Worm (Caenorhabditis elegans) whole organism, late embryonic: ENCODE results near the gene Y17D7B.4.

Source experiments
- F13H6.1 ChIP-seq: sonication (generic microtip); optimal IDR thresholded peaks from 2 replicates; lab custom pipeline; 2016; ENCODE audit warnings: missing genetic modification characterization, missing compliant biosample characterization
- T23F11.4 ChIP-seq: fragments of 200-800 bp; sonication (Bioruptor generic); optimal IDR thresholded peaks from 2 replicates; lab custom pipeline; 2018; ENCODE audit warnings: mild to moderate bottlenecking, missing genetic modification characterization, missing compliant biosample characterization
- ahr-1 ChIP-seq: sonication (generic microtip); optimal IDR thresholded peaks from 2 replicates; lab custom pipeline; 2016; ENCODE audit warnings: missing genetic modification characterization, missing compliant biosample characterization
- ceh-14 ChIP-seq: sonication (generic microtip); optimal IDR thresholded peaks from 2 replicates; lab custom pipeline; 2016; ENCODE audit warnings: missing genotype, missing genetic modification characterization, missing compliant biosample characterization
- ceh-18 ChIP-seq: sonication (generic microtip); optimal IDR thresholded peaks from 2 replicates; lab custom pipeline; 2016; ENCODE audit warnings: missing genetic modification characterization, missing compliant biosample characterization
- ceh-24 ChIP-seq: sonication (generic microtip); optimal IDR thresholded peaks from 2 replicates; lab custom pipeline; 2016; ENCODE audit warnings: mild to moderate bottlenecking, missing genetic modification characterization, missing compliant biosample characterization
- ceh-48 ChIP-seq: sonication (generic microtip); optimal IDR thresholded peaks from 2 replicates; lab custom pipeline; 2016; ENCODE audit warnings: missing genetic modification characterization, inconsistent platforms, missing compliant biosample characterization
- ceh-6 ChIP-seq: fragments of 200-800 bp; sonication (Bioruptor generic); optimal IDR thresholded peaks from 2 replicates; lab custom pipeline; 2018; ENCODE audit warnings: mild to moderate bottlenecking, missing genetic modification characterization, missing compliant biosample characterization
- ceh-9 ChIP-seq: sonication (generic microtip); optimal IDR thresholded peaks from 2 replicates; lab custom pipeline; 2016; ENCODE audit warnings: mild to moderate bottlenecking, missing genetic modification characterization, inconsistent platforms, missing compliant biosample characterization
- dve-1 ChIP-seq: sonication (generic microtip); optimal IDR thresholded peaks from 2 replicates; lab custom pipeline; 2017; ENCODE audit warnings: antibody characterized with exemption, mild to moderate bottlenecking, missing genetic modification characterization, missing compliant biosample characterization
- elt-2 ChIP-seq: sonication (generic microtip); optimal IDR thresholded peaks from 2 replicates; lab custom pipeline; 2016; ENCODE audit warnings: missing genetic modification reagents, missing genetic modification characterization, missing compliant biosample characterization
- elt-4 ChIP-seq: sonication (generic microtip); optimal IDR thresholded peaks from 2 replicates; lab custom pipeline; 2016; ENCODE audit warnings: missing genetic modification characterization, missing compliant biosample characterization
- ets-4 ChIP-seq: sonication (generic microtip); optimal IDR thresholded peaks from 2 replicates; lab custom pipeline; 2016; ENCODE audit warnings: missing genetic modification characterization, missing compliant biosample characterization
- hlh-6 ChIP-seq: sonication (generic microtip); optimal IDR thresholded peaks from 2 replicates; lab custom pipeline; 2016; ENCODE audit warnings: missing genotype, missing genetic modification characterization, missing compliant biosample characterization
- hlh-8 ChIP-seq: sonication (generic microtip); optimal IDR thresholded peaks from 2 replicates; lab custom pipeline; 2016; ENCODE audit warnings: missing genotype, missing genetic modification characterization, missing compliant biosample characterization
- lim-6 ChIP-seq: sonication (generic microtip); optimal IDR thresholded peaks from 2 replicates; lab custom pipeline; 2016; ENCODE audit warnings: missing genetic modification characterization, missing compliant biosample characterization
- madf-2 ChIP-seq: sonication (generic microtip); optimal IDR thresholded peaks from 2 replicates; lab custom pipeline; 2017; ENCODE audit warnings: missing genetic modification characterization, missing compliant biosample characterization
- mec-3 ChIP-seq: sonication (generic microtip); optimal IDR thresholded peaks from 2 replicates; lab custom pipeline; 2016; ENCODE audit warnings: borderline replicate concordance, missing genetic modification characterization, missing compliant biosample characterization
- nfya-1 ChIP-seq: sonication (generic microtip); optimal IDR thresholded peaks from 2 replicates; lab custom pipeline; 2017; ENCODE audit warnings: missing genetic modification characterization, mild to moderate bottlenecking, missing compliant biosample characterization, antibody characterized with exemption, moderate library complexity
- nhr-232 ChIP-seq: sonication (generic microtip); optimal IDR thresholded peaks from 2 replicates; lab custom pipeline; 2016; ENCODE audit warnings: missing genetic modification characterization, missing compliant biosample characterization
- npax-4 ChIP-seq: sonication (generic microtip); optimal IDR thresholded peaks from 2 replicates; lab custom pipeline; 2016; ENCODE audit warnings: missing genetic modification characterization, missing compliant biosample characterization
- odd-2 ChIP-seq: sonication (generic microtip); optimal IDR thresholded peaks from 2 replicates; lab custom pipeline; 2017; ENCODE audit warnings: antibody characterized with exemption, mild to moderate bottlenecking, missing genetic modification characterization, missing compliant biosample characterization
- pag-3 ChIP-seq: sonication (generic microtip); optimal IDR thresholded peaks from 2 replicates; lab custom pipeline; 2016; ENCODE audit warnings: missing compliant biosample characterization, missing genetic modification characterization, borderline replicate concordance
- pha-2 ChIP-seq: sonication (generic microtip); optimal IDR thresholded peaks from 2 replicates; lab custom pipeline; 2017; ENCODE audit warnings: mild to moderate bottlenecking, missing genetic modification characterization, missing compliant biosample characterization
- pha-4 ChIP-seq: fragments of 150-350 bp; optimal IDR thresholded peaks from 2 replicates; lab custom pipeline; 2018; ENCODE audit warnings: missing biosample characterization, missing genetic modification reagents, missing genetic modification characterization
- pros-1 ChIP-seq: fragments of 150-350 bp; optimal IDR thresholded peaks from 2 replicates; lab custom pipeline; 2014; ENCODE audit warnings: missing biosample characterization, missing genetic modification reagents, missing genetic modification characterization
- ref-2 ChIP-seq: sonication (generic microtip); optimal IDR thresholded peaks from 2 replicates; lab custom pipeline; 2016; ENCODE audit warnings: missing genetic modification characterization, missing compliant biosample characterization
- rnt-1 ChIP-seq: sonication (generic microtip); optimal IDR thresholded peaks from 2 replicates; lab custom pipeline; 2016; ENCODE audit warnings: missing genetic modification characterization, missing compliant biosample characterization
- sdc-2 ChIP-seq: sonication (generic microtip); optimal IDR thresholded peaks from 2 replicates; lab custom pipeline; 2016; ENCODE audit warnings: missing genotype, missing genetic modification characterization, missing compliant biosample characterization
- sox-2 ChIP-seq: fragments of 200-800 bp; sonication (Bioruptor generic); IDR thresholded peaks from 2 replicates; pipeline ENCODE4 v1.3.6; 2022; ENCODE audit warnings: missing genetic modification reagents, missing genetic modification characterization, missing compliant biosample characterization
- syd-9 ChIP-seq: sonication (generic microtip); optimal IDR thresholded peaks from 2 replicates; lab custom pipeline; 2016; ENCODE audit warnings: mild to moderate bottlenecking, missing genetic modification characterization, moderate library complexity, missing compliant biosample characterization
- tbx-2 ChIP-seq: sonication (generic microtip); optimal IDR thresholded peaks from 2 replicates; lab custom pipeline; 2016; ENCODE audit warnings: missing genetic modification characterization, missing compliant biosample characterization
- ttx-3 ChIP-seq: sonication (generic microtip); optimal IDR thresholded peaks from 2 replicates; lab custom pipeline; 2016; ENCODE audit warnings: missing genetic modification reagents, missing genetic modification characterization, missing compliant biosample characterization
- unc-42 ChIP-seq: sonication (generic microtip); optimal IDR thresholded peaks from 2 replicates; lab custom pipeline; 2016; ENCODE audit warnings: missing genotype, missing genetic modification characterization, missing compliant biosample characterization
- unc-55 ChIP-seq: sonication (generic microtip); optimal IDR thresholded peaks from 2 replicates; lab custom pipeline; 2017; ENCODE audit warnings: missing biosample characterization, missing genetic modification reagents, missing genetic modification characterization
- unc-86 ChIP-seq: sonication (generic microtip); optimal IDR thresholded peaks from 2 replicates; lab custom pipeline; 2016; ENCODE audit warnings: missing genetic modification characterization, missing compliant biosample characterization
- zip-5 ChIP-seq: sonication (generic microtip); optimal IDR thresholded peaks from 2 replicates; lab custom pipeline; 2016; ENCODE audit warnings: missing genetic modification characterization, missing compliant biosample characterization
- ztf-16 ChIP-seq: sonication (generic microtip); optimal IDR thresholded peaks from 2 replicates; lab custom pipeline; 2017; ENCODE audit warnings: missing genetic modification characterization, missing compliant biosample characterization

Y17D7B.4 gene

DNA sequence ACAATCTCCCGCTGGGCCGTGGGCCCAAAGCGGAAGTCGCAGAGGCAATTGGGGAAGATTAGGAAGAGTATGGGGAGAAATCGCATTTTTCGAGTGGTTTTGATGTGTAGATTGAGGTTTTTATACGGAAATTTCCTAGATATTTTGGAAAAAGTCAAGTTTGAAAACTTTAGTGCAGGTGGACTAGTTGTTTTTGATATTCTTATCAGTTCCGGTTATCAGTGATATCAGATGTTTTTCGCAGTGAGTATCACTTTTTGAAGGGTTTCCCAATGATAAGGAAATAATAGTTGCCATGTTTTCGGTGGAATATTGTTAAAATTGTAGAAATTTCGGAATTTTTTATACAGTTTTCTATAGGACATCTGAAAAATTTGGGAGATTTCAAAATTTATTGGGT lies 42.1 kb downstream of the Y17D7B.4 start, which contains the start of gene scl-20:
scl-20 (minus strand) TSS at position 101 of the 400 bp plus-strand sequence.
- TF ChIP-seq elt-2 (tag; lab: Kevin White, UChicago) (peak; percentile 80), dve-1 (tag; lab: Kevin White, UChicago) (no peak)

DNA sequence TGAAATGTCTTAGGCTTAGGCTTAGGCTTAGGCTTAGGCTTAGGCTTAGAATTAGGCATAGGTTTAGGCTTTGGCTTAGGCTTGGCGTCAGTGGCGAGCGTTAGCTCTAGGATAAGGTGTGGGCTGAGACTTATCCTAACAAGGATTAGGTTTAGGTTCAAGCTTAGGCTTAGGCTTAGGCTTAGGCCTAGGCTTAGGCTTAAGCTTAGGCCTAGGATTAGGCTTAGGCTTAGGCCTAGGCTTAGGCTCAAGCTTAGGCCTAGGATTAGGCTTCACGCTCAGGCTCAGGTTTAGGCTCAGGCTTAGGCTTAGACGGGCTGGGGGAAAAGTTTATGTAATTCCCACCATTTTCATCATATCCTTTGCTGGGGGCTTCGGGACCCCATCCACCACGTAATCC lies 42.5 kb downstream of the Y17D7B.4 start:
- TF ChIP-seq ttx-3 (tag; lab: Kevin White, UChicago) (no peak), dve-1 (tag; lab: Kevin White, UChicago) (peak; percentile 95), hlh-8 (tag; lab: Kevin White, UChicago) (no peak), T23F11.4 (no peak), zip-5 (tag; lab: Kevin White, UChicago) (no peak), syd-9 (tag; lab: Kevin White, UChicago) (no peak), mec-3 (peak; percentile 20), ceh-6 (GFP tag; lab: Kevin White, UChicago) (no peak), nhr-232 (no peak), hlh-6 (no peak), odd-2 (tag; lab: Kevin White, UChicago) (no peak), rnt-1 (no peak), pag-3 (tag; lab: Kevin White, UChicago) (peak; percentile 12), nfya-1 (tag; lab: Kevin White, UChicago) (no peak), lim-6 (tag; lab: Kevin White, UChicago) (no peak), ref-2 (no peak), ceh-18 (no peak), ceh-14 (no peak), pha-4 (tag; lab: Kevin White, UChicago) (no peak)

DNA sequence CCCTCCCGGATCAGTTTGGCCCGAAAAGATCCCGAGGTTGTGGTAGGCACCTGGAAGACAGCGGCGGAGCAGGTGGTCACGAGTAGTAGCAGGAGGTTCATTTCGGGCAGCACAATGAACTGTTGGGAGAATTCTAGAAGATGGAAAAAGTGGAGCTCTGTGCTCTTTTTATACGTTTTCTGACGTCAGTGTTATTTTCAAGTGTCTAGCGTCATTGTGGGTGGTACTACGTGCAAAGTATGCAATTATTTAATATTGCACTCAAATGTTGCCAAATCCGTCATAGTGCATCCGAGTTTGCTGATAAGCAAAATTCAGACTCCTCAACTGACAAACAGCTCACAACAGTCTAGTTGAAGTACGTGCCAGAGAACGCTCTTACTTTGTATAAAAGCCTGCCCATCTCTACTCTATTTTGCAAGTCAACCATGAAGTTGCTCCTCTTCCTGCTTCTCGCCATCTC lies 44.9 kb downstream of the Y17D7B.4 start, which contains the start of the genes asp-18 and scl-19:
asp-18 (minus strand) TSS at position 101 of the 463 bp plus-strand sequence.
scl-19 (plus strand) TSS at position 413 of the 463 bp plus-strand sequence.
- TF ChIP-seq ref-2 (no peak), npax-4 (tag; lab: Kevin White, UChicago) (no peak), unc-42 (no peak), sox-2 (GFP tag; lab: Robert Waterston, UW) (no peak), ceh-48 (no peak), sdc-2 (tag; lab: Kevin White, UChicago) (no peak), ceh-6 (GFP tag; lab: Kevin White, UChicago) (no peak), ets-4 (tag; lab: Kevin White, UChicago) (no peak), ahr-1 (tag; lab: Kevin White, UChicago) (no peak), F13H6.1 (tag; lab: Kevin White, UChicago) (no peak), unc-55 (no peak), madf-2 (tag; lab: Kevin White, UChicago) (no peak), ztf-16 (tag; lab: Kevin White, UChicago) (no peak)

DNA sequence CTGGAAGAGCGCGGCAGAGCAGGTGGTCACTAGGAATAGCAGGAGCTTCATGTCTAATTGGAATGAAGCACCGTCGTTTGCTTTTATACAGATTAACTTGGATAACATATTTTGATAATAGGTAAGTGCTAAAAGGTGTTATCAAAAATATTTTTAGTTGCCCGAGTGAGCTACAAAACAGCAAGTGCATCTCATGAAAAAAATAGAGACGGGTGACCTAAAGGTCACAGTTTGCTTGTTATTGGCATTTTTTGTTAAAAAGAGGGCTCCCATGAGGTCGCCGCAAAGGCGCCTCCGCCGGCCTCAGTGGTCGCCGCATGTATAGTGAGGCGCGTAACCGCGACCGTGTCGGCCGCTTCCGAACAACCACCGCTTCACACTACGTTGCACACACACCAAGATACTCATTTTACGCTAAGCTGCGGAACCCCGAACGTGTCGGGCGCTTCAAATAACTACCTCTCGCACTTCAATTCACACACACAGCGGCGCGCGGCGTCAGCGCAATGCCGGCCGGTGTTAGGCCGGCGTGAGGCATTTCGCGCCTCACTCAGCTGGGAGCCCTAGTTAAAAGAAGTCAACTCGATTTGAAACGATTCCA lies 47.1 kb downstream of the Y17D7B.4 start, which contains the start of gene asp-19:
asp-19 (minus strand) TSS at position 51 of the 601 bp plus-strand sequence.
- TF ChIP-seq nfya-1 (tag; lab: Kevin White, UChicago) (no peak), elt-4 (tag; lab: Kevin White, UChicago) (no peak), ceh-24 (tag; lab: Kevin White, UChicago) (no peak), ceh-9 (tag; lab: Kevin White, UChicago) (no peak), tbx-2 (no peak), ceh-48 (no peak), pha-2 (tag; lab: Kevin White, UChicago) (no peak), T23F11.4 (no peak), pros-1 (no peak), unc-86 (no peak), ceh-14 (no peak), syd-9 (tag; lab: Kevin White, UChicago) (no peak), odd-2 (tag; lab: Kevin White, UChicago) (no peak)
